Fruit fly (Drosophila melanogaster): ENCODE data around the gene Trp1.

The Trp1 gene

dm6 chr2L:9989846-9990506 lies 19.2 kb upstream of the Trp1 start (continued):
- TF ChIP-seq hkb (optimal IDR thresholded peaks at IDR 0.05) (no peak), hkb (GFP tag; IDR thresholded peaks at IDR 0.05) (0 out of 2 replicates have a peak, but pooled peaks have one; percentile 22), dan (GFP tag; IDR thresholded peaks at IDR 0.05) (peak; percentile 65), CG17829 (tag; optimal IDR thresholded peaks at IDR 0.05) (peak; percentile 65), Mes4 (GFP tag; optimal IDR thresholded peaks at IDR 0.05) (no peak), grn (GFP tag; optimal IDR thresholded peaks at IDR 0.05) (no peak), CG4404 (GFP tag; IDR thresholded peaks at IDR 0.05) (peak; percentile 78), sens (GFP tag) (peak; percentile 82), CG16815 (GFP tag; optimal IDR thresholded peaks at IDR 0.05) (peak; percentile 20), E2f2 (GFP tag; IDR thresholded peaks at IDR 0.05) (no peak), lov (optimal IDR thresholded peaks at IDR 0.05) (no peak), lov (GFP tag; IDR thresholded peaks at IDR 0.05) (peak; percentile 67; the same call in 1 of the 3 replicates), ewg (GFP tag; optimal IDR thresholded peaks at IDR 0.05) (peak; percentile 0), Sry-β (GFP tag; optimal IDR thresholded peaks at IDR 0.05) (no peak), ranshi (GFP tag; IDR thresholded peaks at IDR 0.05) (no peak)

- TF ChIP-seq sna (GFP tag; IDR thresholded peaks at IDR 0.05; ENCODE audit: partially characterized antibody): 0 out of 2 replicates have a peak, but pooled peaks have one; percentile 13
- peak; percentile 46 for TF ChIP-seq Ets65A (GFP tag)
- peak; percentile 56; the same call in 1 of the 2 replicates for TF ChIP-seq CG4360 (GFP tag; IDR thresholded peaks at IDR 0.05)
- 0 out of 3 replicates have a peak, but pooled peaks have one; percentile 5 for TF ChIP-seq CG11456 (GFP tag; IDR thresholded peaks at IDR 0.05)
- no peak for TF ChIP-seq Side (GFP tag; optimal IDR thresholded peaks at IDR 0.05)
These were observed 14.8 kb upstream of the Trp1 start for dm6 chr2L:9994382-9994781.

dm6 chr2L:9996553-9996952 lies 12.6 kb upstream of the Trp1 start:
- TF ChIP-seq CG1603 (tag; optimal IDR thresholded peaks at IDR 0.05) (no peak), Six4 (GFP tag; optimal IDR thresholded peaks at IDR 0.05) (no peak), CG34224 (GFP tag; IDR thresholded peaks at IDR 0.05; ENCODE audit: partially characterized antibody) (no peak), Awh (GFP tag; IDR thresholded peaks at IDR 0.05) (no peak), CG2116 (GFP tag; optimal IDR thresholded peaks at IDR 0.05) (peak; percentile 26), run (tag; optimal IDR thresholded peaks at IDR 0.05) (no peak), Adf1 (GFP tag; IDR thresholded peaks at IDR 0.05) (no peak), Atf3 (GFP tag; optimal IDR thresholded peaks at IDR 0.05) (no peak), nau (GFP tag; optimal IDR thresholded peaks at IDR 0.05) (no peak), CHES-1-like (GFP tag; optimal IDR thresholded peaks at IDR 0.05) (no peak), CG16863 (GFP tag; optimal IDR thresholded peaks at IDR 0.05) (no peak), sens (GFP tag) (peak; percentile 82), Hr78 (GFP tag; optimal IDR thresholded peaks at IDR 0.05) (no peak), Hr51 (GFP tag; optimal IDR thresholded peaks at IDR 0.05) (peak in 1 of 2 experiments; percentile 2), Lhr (GFP tag; optimal IDR thresholded peaks at IDR 0.05) (peak; percentile 10), Rfx (GFP tag; IDR thresholded peaks at IDR 0.05) (no peak), CG11085 (GFP tag; IDR thresholded peaks at IDR 0.05) (no peak), vvl (GFP tag; IDR thresholded peaks at IDR 0.05) (no peak), psq (GFP tag; optimal IDR thresholded peaks at IDR 0.05) (no peak), CG3065 (GFP tag; optimal IDR thresholded peaks at IDR 0.05) (no peak), CG15269 (tag; optimal IDR thresholded peaks at IDR 0.05) (no peak), bsh (GFP tag; optimal IDR thresholded peaks at IDR 0.05) (peak in 1 of 2 experiments; percentile 23), CG15073 (GFP tag; optimal IDR thresholded peaks at IDR 0.05) (no peak), stwl (tag; optimal IDR thresholded peaks at IDR 0.05) (peak; percentile 74), ranshi (GFP tag; IDR thresholded peaks at IDR 0.05) (no peak), mirr (GFP tag; optimal IDR thresholded peaks at IDR 0.05) (no peak), CG9437 (GFP tag; optimal IDR thresholded peaks at IDR 0.05) (peak; percentile 20), CG6272 (GFP tag; IDR thresholded peaks at IDR 0.05) (no peak), Atf6 (GFP tag; IDR thresholded peaks at IDR 0.05) (no peak), Ets97D (GFP tag; optimal IDR thresholded peaks at IDR 0.05) (no peak), CG5953 (GFP tag; IDR thresholded peaks at IDR 0.05) (no peak)
